Worm (Caenorhabditis elegans) whole organism, midembryonic: ENCODE data around the gene F46B3.8.

Source experiments
- ztf-23 ChIP-seq: fragments of 200-800 bp; sonication (Bioruptor generic); IDR thresholded peaks from 2 replicates; pipeline ENCODE4 v1.3.6; 2022; ENCODE audit warnings: missing genetic modification reagents, missing genetic modification characterization, missing compliant biosample characterization
- ztf-29 ChIP-seq: fragments of 200-800 bp; sonication (Bioruptor generic); IDR thresholded peaks from 2 replicates; pipeline ENCODE4 v1.3.6; 2022; ENCODE audit warnings: missing genetic modification reagents, missing genetic modification characterization, missing compliant biosample characterization

ce11 chrV:20606617-20607016 is 16.3 kb downstream of the F46B3.8 start, which contains the start of gene F46B3.23:
- TF ChIP-seq ztf-23 (GFP tag; lab: Robert Waterston, UW) (no peak), ztf-29 (no peak)
